Fruit fly (Drosophila melanogaster): ENCODE data around the gene unc-119.

unc-119 gene

dm6 chrX:7334801-7335176, 43.7 kb upstream of the unc-119 start:
- TF ChIP-seq h (GFP tag; optimal IDR thresholded peaks at IDR 0.05) (no peak), Hr83 (GFP tag; optimal IDR thresholded peaks at IDR 0.05; ENCODE audit: poor library complexity, severe bottlenecking) (no peak), CG32264 (GFP tag; optimal IDR thresholded peaks at IDR 0.05) (no peak), CrebA (GFP tag; optimal IDR thresholded peaks at IDR 0.05; ENCODE audit: borderline replicate concordance) (no peak), dl (GFP tag; optimal IDR thresholded peaks at IDR 0.05; ENCODE audit: insufficient read depth in 1 of 2, partially characterized antibody in 2 of 2) (no peak), Vsx2 (GFP tag; optimal IDR thresholded peaks at IDR 0.05; ENCODE audit: partially characterized antibody) (no peak), N (GFP tag; optimal IDR thresholded peaks at IDR 0.05) (no peak), dsf (GFP tag; optimal IDR thresholded peaks at IDR 0.05; ENCODE audit: borderline replicate concordance) (no peak), usp (GFP tag; optimal IDR thresholded peaks at IDR 0.05) (no peak), sv (GFP tag; optimal IDR thresholded peaks at IDR 0.05) (peak; percentile 26), rgr (GFP tag; optimal IDR thresholded peaks at IDR 0.05) (no peak), Rel (GFP tag; optimal IDR thresholded peaks at IDR 0.05) (no peak), Rel (tag; optimal IDR thresholded peaks at IDR 0.05) (no peak), Sp1 (GFP tag; optimal IDR thresholded peaks at IDR 0.05) (peak; percentile 35), br (GFP tag; optimal IDR thresholded peaks at IDR 0.05) (no peak), Myc (optimal IDR thresholded peaks at IDR 0.05) (no peak), Hnf4 (GFP tag; optimal IDR thresholded peaks at IDR 0.05) (no peak), CG9705 (GFP tag; optimal IDR thresholded peaks at IDR 0.05) (no peak), Jra (GFP tag; optimal IDR thresholded peaks at IDR 0.05) (no peak), Mio (GFP tag; optimal IDR thresholded peaks at IDR 0.05) (no peak), psq (GFP tag; optimal IDR thresholded peaks at IDR 0.05) (no peak), GATAd (GFP tag; optimal IDR thresholded peaks at IDR 0.05) (no peak), dmrt93B (GFP tag; optimal IDR thresholded peaks at IDR 0.05) (no peak), ey (GFP tag; optimal IDR thresholded peaks at IDR 0.05) (no peak), OdsH (GFP tag; optimal IDR thresholded peaks at IDR 0.05) (no peak), HLH106 (tag; optimal IDR thresholded peaks at IDR 0.05) (peak; percentile 41), lola (GFP tag; optimal IDR thresholded peaks at IDR 0.05) (no peak)

dm6 chrX:7333858-7334800, 43.0 kb upstream of the unc-119 start:
- TF ChIP-seq Rel (GFP tag; optimal IDR thresholded peaks at IDR 0.05) = no peak
- no peak for TF ChIP-seq Rel (tag; optimal IDR thresholded peaks at IDR 0.05)
- TF ChIP-seq br (GFP tag; optimal IDR thresholded peaks at IDR 0.05) = peak; percentile 54
- no peak for TF ChIP-seq Hr83 (GFP tag; optimal IDR thresholded peaks at IDR 0.05; ENCODE audit: poor library complexity, severe bottlenecking)
- no peak for TF ChIP-seq CG9705 (GFP tag; optimal IDR thresholded peaks at IDR 0.05)
- TF ChIP-seq CrebA (GFP tag; optimal IDR thresholded peaks at IDR 0.05; ENCODE audit: borderline replicate concordance) = no peak
- TF ChIP-seq sage (GFP tag; optimal IDR thresholded peaks at IDR 0.05) = no peak
- TF ChIP-seq brk (GFP tag; optimal IDR thresholded peaks at IDR 0.05) = peak; percentile 50
- peak; percentile 21 for TF ChIP-seq OdsH (GFP tag; optimal IDR thresholded peaks at IDR 0.05)
- no peak for TF ChIP-seq tai (GFP tag; optimal IDR thresholded peaks at IDR 0.05)
- no peak for TF ChIP-seq jim (GFP tag; optimal IDR thresholded peaks at IDR 0.05)
- peak; percentile 12 for TF ChIP-seq Hnf4 (GFP tag; optimal IDR thresholded peaks at IDR 0.05)
- no peak for TF ChIP-seq Mio (GFP tag; optimal IDR thresholded peaks at IDR 0.05)
- TF ChIP-seq dmrt93B (GFP tag; optimal IDR thresholded peaks at IDR 0.05) = peak; percentile 2
- no peak for TF ChIP-seq pan (optimal IDR thresholded peaks at IDR 0.05)
- TF ChIP-seq CG32264 (GFP tag; optimal IDR thresholded peaks at IDR 0.05) = no peak
- TF ChIP-seq rgr (GFP tag; optimal IDR thresholded peaks at IDR 0.05) = peak; percentile 46
- no peak for TF ChIP-seq Dif (GFP tag; optimal IDR thresholded peaks at IDR 0.05; ENCODE audit: partially characterized antibody)
- no peak for TF ChIP-seq Vsx2 (GFP tag; optimal IDR thresholded peaks at IDR 0.05; ENCODE audit: partially characterized antibody)
- peak; percentile 16 for TF ChIP-seq psq (GFP tag; optimal IDR thresholded peaks at IDR 0.05)
- peak; percentile 38 for TF ChIP-seq Sp1 (GFP tag; optimal IDR thresholded peaks at IDR 0.05)
- TF ChIP-seq woc (GFP tag; optimal IDR thresholded peaks at IDR 0.05) = peak; percentile 29
- TF ChIP-seq ey (GFP tag; optimal IDR thresholded peaks at IDR 0.05) = peak; percentile 19
- TF ChIP-seq foxo (GFP tag; optimal IDR thresholded peaks at IDR 0.05) = peak in 1 of 2 experiments; percentile 56
- TF ChIP-seq HLH106 (tag; optimal IDR thresholded peaks at IDR 0.05) = no peak
- peak; percentile 59 for TF ChIP-seq h (GFP tag; optimal IDR thresholded peaks at IDR 0.05)
- peak; percentile 48 for TF ChIP-seq fru (GFP tag; optimal IDR thresholded peaks at IDR 0.05)
- no peak for TF ChIP-seq N (GFP tag; optimal IDR thresholded peaks at IDR 0.05)

Data from whole organism, wandering third instar larva.